Worm (Caenorhabditis elegans): ENCODE results near the gene ZK896.5.

DNA sequence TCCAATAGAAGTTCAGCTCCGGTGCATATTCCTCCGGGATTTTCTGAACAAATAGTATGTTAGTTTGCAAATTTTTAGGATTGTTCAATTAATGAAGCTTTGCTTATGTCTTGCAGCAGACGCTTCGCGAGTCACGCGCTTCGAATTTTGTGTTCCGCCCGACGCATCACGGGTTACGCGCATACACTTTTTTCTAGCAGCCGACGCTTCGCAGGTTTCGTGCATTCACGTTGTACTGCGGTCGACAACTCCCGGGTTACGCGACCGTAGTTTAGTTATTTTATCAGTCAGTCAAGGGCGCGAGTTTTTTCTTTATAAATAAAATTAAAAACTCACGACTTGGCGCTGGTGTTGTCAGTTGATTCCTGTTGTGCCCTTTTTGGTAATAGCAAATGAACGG lies 9.6 kb downstream of the ZK896.5 start:
- no peak for TF ChIP-seq madf-9 (GFP tag; conservative IDR thresholded peaks at IDR 0.05)
- TF ChIP-seq fkh-10 (GFP tag; optimal IDR thresholded peaks at IDR 0.05), result no peak
- TF ChIP-seq pha-4 (GFP tag; IDR thresholded peaks at IDR 0.05), result no peak
- no peak for TF ChIP-seq pha-4 (tag; optimal IDR thresholded peaks at IDR 0.05)
- no peak for TF ChIP-seq ztf-11 (tag; optimal IDR thresholded peaks at IDR 0.05)
- no peak for TF ChIP-seq php-3 (GFP tag; IDR thresholded peaks at IDR 0.05)
- TF ChIP-seq T26A8.4 (GFP tag; IDR thresholded peaks at IDR 0.05), result no peak
- no peak for TF ChIP-seq lin-13 (GFP tag; optimal IDR thresholded peaks at IDR 0.05)
- TF ChIP-seq ztf-7 (tag; optimal IDR thresholded peaks at IDR 0.05), result no peak
- TF ChIP-seq daf-12 (tag; optimal IDR thresholded peaks at IDR 0.05), result no peak
- TF ChIP-seq ceh-20 (GFP tag; IDR thresholded peaks at IDR 0.05), result no peak
